Worm (Caenorhabditis elegans) whole organism, late embryonic: ENCODE results near the gene M116.5.

Source experiments
- F13H6.1 ChIP-seq: sonication (generic microtip); optimal IDR thresholded peaks from 2 replicates; lab custom pipeline; 2016; ENCODE audit warnings: missing genetic modification characterization, missing compliant biosample characterization
- T23F11.4 ChIP-seq: fragments of 200-800 bp; sonication (Bioruptor generic); optimal IDR thresholded peaks from 2 replicates; lab custom pipeline; 2018; ENCODE audit warnings: mild to moderate bottlenecking, missing genetic modification characterization, missing compliant biosample characterization
- Y22D7AL.16 ChIP-seq: sonication (generic microtip); optimal IDR thresholded peaks from 2 replicates; lab custom pipeline; 2016; ENCODE audit warnings: missing genetic modification characterization, missing compliant biosample characterization
- ahr-1 ChIP-seq: sonication (generic microtip); optimal IDR thresholded peaks from 2 replicates; lab custom pipeline; 2016; ENCODE audit warnings: missing genetic modification characterization, missing compliant biosample characterization
- ama-1 ChIP-seq: fragments of 150-350 bp; optimal IDR thresholded peaks from 2 replicates; lab custom pipeline; 2014
- ceh-18 ChIP-seq: sonication (generic microtip); optimal IDR thresholded peaks from 2 replicates; lab custom pipeline; 2016; ENCODE audit warnings: missing genetic modification characterization, missing compliant biosample characterization
- ceh-31 ChIP-seq: sonication (generic microtip); optimal IDR thresholded peaks from 2 replicates; lab custom pipeline; 2016; ENCODE audit warnings: missing genetic modification characterization, missing compliant biosample characterization
- che-1 ChIP-seq: sonication (generic microtip); optimal IDR thresholded peaks from 2 replicates; lab custom pipeline; 2016; ENCODE audit warnings: mild to moderate bottlenecking, missing genetic modification characterization, missing compliant biosample characterization
- fkh-10 ChIP-seq: fragments of 150-350 bp; optimal IDR thresholded peaks from 2 replicates; lab custom pipeline; 2014; ENCODE audit warnings: missing biosample characterization, missing genetic modification reagents, missing genetic modification characterization
- hlh-30 ChIP-seq: sonication (generic microtip); optimal IDR thresholded peaks from 2 replicates; lab custom pipeline; 2017; ENCODE audit warnings: antibody characterized with exemption, missing genetic modification characterization, missing compliant biosample characterization; ENCODE audit not compliant: insufficient read depth
- nhr-232 ChIP-seq: sonication (generic microtip); optimal IDR thresholded peaks from 2 replicates; lab custom pipeline; 2016; ENCODE audit warnings: missing genetic modification characterization, missing compliant biosample characterization
- pag-3 ChIP-seq: sonication (generic microtip); optimal IDR thresholded peaks from 2 replicates; lab custom pipeline; 2016; ENCODE audit warnings: missing compliant biosample characterization, missing genetic modification characterization, borderline replicate concordance
- sox-4 ChIP-seq: sonication (generic microtip); optimal IDR thresholded peaks from 2 replicates; lab custom pipeline; 2017; ENCODE audit warnings: mild to moderate bottlenecking, missing genetic modification characterization, inconsistent platforms, missing compliant biosample characterization
- unc-86 ChIP-seq: sonication (generic microtip); optimal IDR thresholded peaks from 2 replicates; lab custom pipeline; 2016; ENCODE audit warnings: missing genetic modification characterization, missing compliant biosample characterization

DNA sequence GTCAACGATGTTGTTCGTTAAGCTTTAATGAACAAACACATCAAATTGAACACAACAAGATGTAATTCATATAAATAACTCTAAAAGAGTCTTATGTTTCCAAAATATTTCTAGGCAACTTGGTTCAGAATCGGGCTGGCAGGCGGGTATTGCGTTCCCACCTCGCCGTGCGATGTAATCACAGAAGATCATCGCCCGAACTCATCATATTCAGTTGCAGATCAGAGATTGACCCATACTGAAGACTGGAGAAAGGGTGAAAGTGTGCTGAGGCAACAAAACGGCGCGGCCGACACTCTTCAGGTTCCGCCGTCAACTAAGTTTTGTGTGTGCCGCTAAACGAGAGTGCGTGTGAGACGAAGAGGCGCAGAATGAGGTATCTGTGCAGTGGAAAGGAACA is 7.6 kb upstream of the M116.5 start:
- no peak for TF ChIP-seq F13H6.1 (tag; lab: Kevin White, UChicago)
- peak; percentile 32 for TF ChIP-seq hlh-30
- no peak for TF ChIP-seq Y22D7AL.16 (tag; lab: Kevin White, UChicago)
- TF ChIP-seq che-1 (tag; lab: Kevin White, UChicago), result peak; percentile 28
- TF ChIP-seq sox-4 (tag; lab: Kevin White, UChicago), result no peak
- TF ChIP-seq unc-86 (tag; lab: Kevin White, UChicago), result no peak
- peak; percentile 27 for TF ChIP-seq ceh-18
- no peak for TF ChIP-seq T23F11.4 (GFP tag; lab: Kevin White, UChicago)
- no peak for TF ChIP-seq nhr-232 (tag; lab: Kevin White, UChicago)
- TF ChIP-seq fkh-10, result no peak
- peak; percentile 96 for TF ChIP-seq ama-1 (lab: Kevin White, UChicago)
- no peak for TF ChIP-seq pag-3 (tag; lab: Kevin White, UChicago)
- TF ChIP-seq ahr-1 (tag; lab: Kevin White, UChicago), result no peak
- TF ChIP-seq ceh-31 (tag; lab: Kevin White, UChicago), result peak; percentile 21
